Fruit fly (Drosophila melanogaster): Measurements from ENCODE around the gene SWIP.

DNA sequence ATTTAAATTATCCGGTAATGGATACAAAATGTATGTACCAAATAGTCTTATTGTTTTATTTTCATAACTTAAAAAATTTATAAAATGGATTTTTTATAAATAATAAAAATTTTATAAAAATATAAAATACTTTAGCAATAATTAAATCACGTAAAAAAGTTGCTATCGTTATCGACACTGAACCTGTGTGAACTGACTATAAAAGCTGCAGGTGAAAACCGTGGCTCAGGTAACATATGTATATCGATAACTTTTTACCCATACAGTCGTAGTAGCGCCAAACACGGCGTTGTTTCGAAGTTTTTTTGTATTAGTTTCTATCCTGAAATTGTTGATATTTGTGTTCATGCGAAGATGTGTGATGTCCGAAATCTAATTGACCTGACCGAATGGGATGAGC is 9.9 kb upstream of the SWIP start, which contains the start of gene CG3679:
- TF ChIP-seq insv (optimal IDR thresholded peaks at IDR 0.05) (no peak), psq (optimal IDR thresholded peaks at IDR 0.05) (no peak), h (optimal IDR thresholded peaks at IDR 0.05) (no peak), ttk (optimal IDR thresholded peaks at IDR 0.05) (no peak), Myc (optimal IDR thresholded peaks at IDR 0.05) (no peak)
